Worm (Caenorhabditis elegans) whole organism, young adult: ENCODE results near the gene lin-18.

Source experiments
- B0035.1 ChIP-seq: sonication (generic microtip); optimal IDR thresholded peaks from 2 replicates; lab custom pipeline; 2016; ENCODE audit warnings: missing genetic modification characterization, mild to moderate bottlenecking, missing compliant biosample characterization, missing genotype, missing genetic modification reagents
- B0336.3 ChIP-seq: fragments of 200-800 bp; sonication (Bioruptor generic); IDR thresholded peaks from 2 replicates; pipeline ENCODE4 v1.3.6; 2022; ENCODE audit warnings: missing genetic modification characterization, missing compliant biosample characterization
- C06A6.2 ChIP-seq: fragments of 200-800 bp; sonication (Bioruptor generic); conservative IDR thresholded peaks from 2 replicates; pipeline ENCODE4 v1.3.6; 2022; ENCODE audit warnings: missing genetic modification characterization, missing compliant biosample characterization
- C17E4.6 ChIP-seq: fragments of 200-800 bp; sonication (Bioruptor generic); IDR thresholded peaks from 2 replicates; pipeline ENCODE4 v1.3.6; 2022; ENCODE audit warnings: missing genetic modification reagents, missing genetic modification characterization, missing compliant biosample characterization
- F39B2.1 ChIP-seq: fragments of 200-800 bp; sonication (Bioruptor generic); IDR thresholded peaks from 2 replicates; pipeline ENCODE4 v1.3.6; 2022; ENCODE audit warnings: missing genetic modification reagents, missing genetic modification characterization, missing compliant biosample characterization
- K11D2.4 ChIP-seq: fragments of 200-800 bp; sonication (Bioruptor generic); IDR thresholded peaks from 2 replicates; pipeline ENCODE4 v1.3.6; 2022; ENCODE audit warnings: missing genetic modification reagents, missing genetic modification characterization, missing compliant biosample characterization
- ZK185.1 ChIP-seq: sonication (generic microtip); optimal IDR thresholded peaks from 2 replicates; lab custom pipeline; 2016; ENCODE audit warnings: mild to moderate bottlenecking, missing genetic modification characterization, missing compliant biosample characterization; ENCODE audit not compliant: poor library complexity, severe bottlenecking
- ama-1 ChIP-seq, 3 experiments: fragments of 150-350 bp in 1 of 3; sonication (generic microtip) in 2 of 3; optimal IDR thresholded peaks; 2 replicates each; lab custom pipeline; 2014 to 2018; ENCODE audit warnings: missing biosample characterization in 2 of 3, missing genetic modification characterization in 2 of 3, missing genetic modification reagents in 2 of 3
- athp-1 ChIP-seq: sonication (generic microtip); optimal IDR thresholded peaks from 2 replicates; lab custom pipeline; 2017; ENCODE audit warnings: mild to moderate bottlenecking, missing genetic modification characterization, missing compliant biosample characterization
- attf-5 ChIP-seq: fragments of 200-800 bp; sonication (Bioruptor generic); optimal IDR thresholded peaks from 2 replicates; lab custom pipeline; 2018; ENCODE audit warnings: mild to moderate bottlenecking, missing genetic modification characterization, missing compliant biosample characterization
- bed-2 ChIP-seq: fragments of 200-800 bp; sonication (Bioruptor generic); IDR thresholded peaks from 2 replicates; pipeline ENCODE4 v1.3.6; 2022; ENCODE audit warnings: missing genetic modification reagents, missing genetic modification characterization, missing compliant biosample characterization
- cebp-1 ChIP-seq, 2 experiments: fragments of 200-800 bp in 1 of 2; sonication (Bioruptor generic) in 1 of 2; sonication (generic microtip) in 1 of 2; IDR thresholded peaks in 1 of 2; optimal IDR thresholded peaks in 1 of 2; 2 replicates each; pipeline versions ENCODE4 v1.3.6 to Lab custom; 2017 to 2022; ENCODE audit warnings: missing compliant biosample characterization in 2 of 2, missing genetic modification characterization in 2 of 2, mild to moderate bottlenecking in 1 of 2, missing genetic modification reagents in 1 of 2, moderate library complexity in 1 of 2
- cebp-2 ChIP-seq: fragments of 200-800 bp; sonication (Bioruptor generic); IDR thresholded peaks from 2 replicates; pipeline ENCODE4 v1.3.6; 2022; ENCODE audit warnings: missing genetic modification characterization, missing compliant biosample characterization
- ceh-91 ChIP-seq: fragments of 200-800 bp; sonication (Bioruptor generic); IDR thresholded peaks from 2 replicates; pipeline ENCODE4 v1.3.6; 2022; ENCODE audit warnings: missing genetic modification reagents, missing genetic modification characterization, missing compliant biosample characterization
- dox-1 ChIP-seq: fragments of 200-800 bp; sonication (Bioruptor generic); IDR thresholded peaks from 2 replicates; pipeline ENCODE4 v1.3.6; 2022; ENCODE audit warnings: missing genetic modification reagents, missing genetic modification characterization, missing compliant biosample characterization
- egl-18 ChIP-seq: fragments of 200-800 bp; sonication (Bioruptor generic); IDR thresholded peaks from 2 replicates; pipeline ENCODE4 v1.3.6; 2022; ENCODE audit warnings: missing genetic modification reagents, missing genetic modification characterization, missing compliant biosample characterization
- egl-44 ChIP-seq: fragments of 200-800 bp; sonication (Bioruptor generic); IDR thresholded peaks from 2 replicates; pipeline ENCODE4 v1.3.6; 2022; ENCODE audit warnings: missing genetic modification reagents, missing genetic modification characterization, missing compliant biosample characterization
- egrh-3 ChIP-seq: fragments of 200-800 bp; sonication (Bioruptor generic); IDR thresholded peaks from 2 replicates; pipeline ENCODE4 v1.3.6; 2022; ENCODE audit warnings: missing genetic modification reagents, missing genetic modification characterization, missing compliant biosample characterization
- ets-4 ChIP-seq: fragments of 200-800 bp; sonication (Bioruptor generic); optimal IDR thresholded peaks from 2 replicates; lab custom pipeline; 2018; ENCODE audit warnings: mild to moderate bottlenecking, missing genetic modification characterization, missing compliant biosample characterization
- gei-17 ChIP-seq: fragments of 200-800 bp; sonication (Bioruptor generic); optimal IDR thresholded peaks from 2 replicates; lab custom pipeline; 2018; ENCODE audit warnings: mild to moderate bottlenecking, missing genetic modification characterization, missing compliant biosample characterization
- hlh-26 ChIP-seq: fragments of 200-800 bp; sonication (Bioruptor generic); conservative IDR thresholded peaks from 2 replicates; pipeline ENCODE4 v1.3.6; 2022; ENCODE audit warnings: missing genetic modification reagents, missing genetic modification characterization, missing compliant biosample characterization
- let-607 ChIP-seq, 2 experiments: fragments of 200-800 bp in 1 of 2; sonication (Bioruptor generic) in 1 of 2; sonication (generic microtip) in 1 of 2; optimal IDR thresholded peaks; 2 replicates each; lab custom pipeline; 2016 to 2018; ENCODE audit warnings: mild to moderate bottlenecking in 2 of 2, missing compliant biosample characterization in 2 of 2, missing genetic modification characterization in 2 of 2, moderate library complexity in 2 of 2, missing genotype in 1 of 2
- lin-35 ChIP-seq, 3 experiments: fragments of 150-350 bp in 2 of 3; sonication (generic microtip) in 1 of 3; optimal IDR thresholded peaks; 2 replicates each; lab custom pipeline; 2014 to 2018; ENCODE audit warnings: missing biosample characterization in 3 of 3, missing genetic modification characterization in 3 of 3, missing genetic modification reagents in 3 of 3
- lin-40 ChIP-seq: sonication (generic microtip); optimal IDR thresholded peaks from 2 replicates; lab custom pipeline; 2016; ENCODE audit warnings: missing genetic modification characterization, mild to moderate bottlenecking, missing compliant biosample characterization, missing genotype, missing genetic modification reagents
- mcd-1 ChIP-seq: fragments of 200-800 bp; sonication (Bioruptor generic); IDR thresholded peaks from 2 replicates; pipeline ENCODE4 v1.3.6; 2022; ENCODE audit warnings: missing genetic modification reagents, missing genetic modification characterization, missing compliant biosample characterization
- mel-28 ChIP-seq: sonication (generic microtip); optimal IDR thresholded peaks from 2 replicates; lab custom pipeline; 2016; ENCODE audit warnings: borderline replicate concordance, mild to moderate bottlenecking, missing genetic modification characterization, missing compliant biosample characterization
- nfyb-1 ChIP-seq: fragments of 200-800 bp; sonication (Bioruptor generic); IDR thresholded peaks from 2 replicates; pipeline ENCODE4 v1.3.6; 2022; ENCODE audit warnings: missing genetic modification reagents, missing genetic modification characterization, missing compliant biosample characterization
- nhr-27 ChIP-seq: fragments of 200-800 bp; sonication (Bioruptor generic); optimal IDR thresholded peaks from 2 replicates; lab custom pipeline; 2018; ENCODE audit warnings: mild to moderate bottlenecking, missing genetic modification characterization, moderate library complexity, missing compliant biosample characterization
- pbrm-1 ChIP-seq: fragments of 200-800 bp; sonication (Bioruptor generic); IDR thresholded peaks from 2 replicates; pipeline ENCODE4 v1.3.6; 2022; ENCODE audit warnings: missing genetic modification reagents, missing genetic modification characterization, missing compliant biosample characterization
- pha-4 ChIP-seq: fragments of 150-350 bp; sonication (generic microtip); optimal IDR thresholded peaks from 2 replicates; lab custom pipeline; 2014; ENCODE audit warnings: missing biosample characterization, missing genetic modification reagents, missing genetic modification characterization
- repo-1 ChIP-seq: sonication (generic microtip); optimal IDR thresholded peaks from 2 replicates; lab custom pipeline; 2017; ENCODE audit warnings: mild to moderate bottlenecking, missing genetic modification characterization, missing compliant biosample characterization
- sea-2 ChIP-seq: fragments of 200-800 bp; sonication (Bioruptor generic); IDR thresholded peaks from 2 replicates; pipeline ENCODE4 v1.3.6; 2022; ENCODE audit warnings: missing genetic modification characterization, missing compliant biosample characterization
- snpc-1.3 ChIP-seq: sonication (generic microtip); optimal IDR thresholded peaks from 2 replicates; lab custom pipeline; 2017; ENCODE audit warnings: missing genetic modification characterization, mild to moderate bottlenecking, missing compliant biosample characterization, antibody characterized with exemption, moderate library complexity, missing genotype, missing genetic modification reagents; ENCODE audit not compliant: insufficient read depth
- somi-1 ChIP-seq: fragments of 200-800 bp; sonication (Bioruptor generic); optimal IDR thresholded peaks from 2 replicates; lab custom pipeline; 2018; ENCODE audit warnings: mild to moderate bottlenecking, missing genetic modification characterization, missing compliant biosample characterization
- sptf-2 ChIP-seq: fragments of 200-800 bp; sonication (Bioruptor generic); optimal IDR thresholded peaks from 2 replicates; lab custom pipeline; 2018; ENCODE audit warnings: mild to moderate bottlenecking, missing genetic modification characterization, missing compliant biosample characterization
- tbx-9 ChIP-seq: sonication (generic microtip); optimal IDR thresholded peaks from 2 replicates; lab custom pipeline; 2016; ENCODE audit warnings: borderline replicate concordance, missing genetic modification characterization, inconsistent platforms, missing compliant biosample characterization
- unc-130 ChIP-seq: sonication (generic microtip); optimal IDR thresholded peaks from 2 replicates; lab custom pipeline; 2016; ENCODE audit warnings: missing genetic modification reagents, missing genetic modification characterization, missing compliant biosample characterization
- zim-3 ChIP-seq: sonication (generic microtip); optimal IDR thresholded peaks from 2 replicates; lab custom pipeline; 2017; ENCODE audit warnings: mild to moderate bottlenecking, missing genetic modification characterization, moderate library complexity, missing compliant biosample characterization
- ztf-3 ChIP-seq: fragments of 200-800 bp; sonication (Bioruptor generic); optimal IDR thresholded peaks from 2 replicates; lab custom pipeline; 2018; ENCODE audit warnings: mild to moderate bottlenecking, missing genetic modification characterization, missing compliant biosample characterization

The lin-18 gene

DNA sequence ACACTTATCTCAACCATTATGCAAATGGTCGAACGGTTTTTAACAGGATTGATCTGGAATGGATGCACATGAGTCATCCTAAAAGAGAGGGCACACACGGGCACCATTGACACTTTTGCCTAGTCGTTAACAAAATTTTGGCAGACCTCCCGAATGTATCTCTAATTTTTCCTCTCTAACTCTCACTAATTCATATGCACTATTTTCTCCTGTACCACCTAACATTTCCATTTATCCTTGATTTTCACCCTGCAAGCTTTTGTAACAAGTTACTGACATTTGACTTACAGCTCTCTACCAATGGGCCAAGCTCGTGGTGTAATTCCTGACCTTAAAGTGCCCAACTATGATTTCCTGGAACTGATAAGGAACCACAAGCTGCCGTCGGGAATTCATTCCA lies 41.3 kb upstream of the lin-18 start, which contains the start of gene T22B2.3:
T22B2.3 (plus strand) TSS at position 301 of the 400 bp plus-strand sequence.
- TF ChIP-seq ceh-91 (no peak), egl-18 (GFP tag; lab: Robert Waterston, UW) (no peak), attf-5 (GFP tag; lab: Kevin White, UChicago) (no peak), unc-130 (GFP tag; lab: Kevin White, UChicago) (no peak), mcd-1 (GFP tag; lab: Robert Waterston, UW) (no peak), nfyb-1 (GFP tag; lab: Robert Waterston, UW) (no peak)

DNA sequence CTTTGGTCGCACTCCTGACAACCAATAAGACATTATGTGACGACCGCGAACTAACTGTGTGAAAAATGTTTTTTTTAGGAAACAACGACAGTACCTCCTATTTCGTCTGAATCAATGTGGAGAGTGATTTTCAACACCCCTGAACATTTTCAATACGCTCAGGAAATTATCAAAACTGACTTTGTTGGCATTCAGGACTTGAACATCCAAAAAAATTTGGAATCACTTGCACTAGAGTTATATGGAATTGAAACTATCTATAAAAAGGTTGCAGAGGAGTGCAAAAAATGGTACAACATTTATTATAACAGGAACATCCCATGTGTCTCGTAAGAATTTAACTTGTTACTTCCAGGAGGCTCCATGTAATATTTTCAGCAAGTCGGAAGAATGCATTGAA lies 40.2 kb upstream of the lin-18 start:
- TF ChIP-seq zim-3 (tag; lab: Kevin White, UChicago) (no peak), dox-1 (GFP tag; lab: Robert Waterston, UW) (no peak), nhr-27 (no peak), egl-44 (GFP tag; lab: Robert Waterston, UW) (no peak), pbrm-1 (GFP tag; lab: Robert Waterston, UW) (no peak), hlh-26 (GFP tag; lab: Robert Waterston, UW) (no peak), ZK185.1 (tag; lab: Kevin White, UChicago) (no peak), lin-40 (tag; lab: Kevin White, UChicago) (no peak), repo-1 (tag; lab: Kevin White, UChicago) (no peak), snpc-1.3 (tag; lab: Kevin White, UChicago) (no peak), egrh-3 (GFP tag; lab: Robert Waterston, UW) (no peak)

DNA sequence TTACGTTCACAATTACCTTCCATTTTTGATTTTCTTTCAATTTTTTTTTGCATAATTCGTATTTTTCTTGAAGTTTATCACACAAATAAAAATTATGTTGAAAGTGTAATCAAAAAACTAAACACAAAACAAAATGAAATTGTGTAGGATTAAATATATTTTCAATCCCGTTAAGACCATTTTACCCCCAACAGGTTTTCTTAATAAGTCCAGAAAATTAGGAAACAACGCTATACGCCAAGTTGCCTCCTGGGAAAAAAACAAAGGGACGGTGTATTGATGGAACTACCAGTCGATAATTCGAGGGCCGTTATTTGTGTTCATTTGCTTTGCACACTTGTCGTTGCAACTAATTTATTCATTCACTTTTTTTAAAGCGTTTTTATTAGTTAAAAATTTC lies 38.7 kb upstream of the lin-18 start:
- TF ChIP-seq ets-4 (no peak), ZK185.1 (tag; lab: Kevin White, UChicago) (no peak), egrh-3 (GFP tag; lab: Robert Waterston, UW) (no peak), C17E4.6 (GFP tag; lab: Robert Waterston, UW) (no peak), somi-1 (no peak), lin-35 (GFP tag; optimal IDR thresholded peaks at IDR 0.05; lab: Kevin White, UChicago) (no peak), bed-2 (GFP tag; lab: Robert Waterston, UW) (no peak), B0035.1 (tag; lab: Kevin White, UChicago) (no peak), let-607 (tag; optimal IDR thresholded peaks at IDR 0.05; lab: Kevin White, UChicago) (no peak), C06A6.2 (GFP tag; lab: Robert Waterston, UW) (no peak), cebp-2 (GFP tag; lab: Robert Waterston, UW) (no peak), sptf-2 (GFP tag; lab: Kevin White, UChicago) (no peak), ztf-3 (GFP tag; lab: Kevin White, UChicago) (no peak), egl-18 (GFP tag; lab: Robert Waterston, UW) (no peak)

DNA sequence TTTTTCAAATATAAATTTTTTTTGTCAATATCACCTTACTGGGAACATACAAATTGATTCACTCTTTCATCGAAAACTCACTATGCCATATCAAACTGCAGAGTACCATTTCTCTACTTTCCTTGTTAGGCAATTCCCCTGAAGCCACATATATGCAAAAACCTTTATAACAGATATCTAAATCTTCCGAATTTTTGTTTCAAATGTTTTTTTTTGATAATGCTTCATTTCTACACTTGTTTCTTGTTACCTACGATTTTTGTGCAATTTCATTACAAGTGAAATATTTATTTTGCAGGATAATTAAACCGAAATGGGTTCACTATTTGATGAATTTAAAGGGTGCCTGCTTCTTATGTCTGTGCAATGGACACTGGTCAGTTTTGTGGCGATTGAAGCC lies 38.3 kb upstream of the lin-18 start, which contains the start of gene T22B2.2:
T22B2.2 (plus strand) TSS at position 301 of the 400 bp plus-strand sequence.
- TF ChIP-seq cebp-1 (GFP tag; IDR thresholded peaks at IDR 0.05; lab: Robert Waterston, UW) (no peak), cebp-1 (tag; optimal IDR thresholded peaks at IDR 0.05; lab: Kevin White, UChicago) (no peak), mel-28 (tag; lab: Kevin White, UChicago) (no peak), B0035.1 (tag; lab: Kevin White, UChicago) (no peak), gei-17 (GFP tag; lab: Kevin White, UChicago) (no peak), pha-4 (tag; lab: Kevin White, UChicago) (no peak), athp-1 (tag; lab: Kevin White, UChicago) (no peak), F39B2.1 (GFP tag; lab: Robert Waterston, UW) (no peak), tbx-9 (tag; lab: Kevin White, UChicago) (no peak), nhr-27 (no peak), egl-18 (GFP tag; lab: Robert Waterston, UW) (no peak), B0336.3 (GFP tag; lab: Robert Waterston, UW) (no peak), C06A6.2 (GFP tag; lab: Robert Waterston, UW) (no peak), K11D2.4 (GFP tag; lab: Robert Waterston, UW) (no peak), sea-2 (GFP tag; lab: Robert Waterston, UW) (no peak), ama-1 (optimal IDR thresholded peaks at IDR 0.05; lab: Kevin White, UChicago) (no peak), ama-1 (GFP tag; optimal IDR thresholded peaks at IDR 0.05; lab: Kevin White, UChicago) (no peak)
